Worm (Caenorhabditis elegans) whole organism, L4 larva: ENCODE results near the gene F59B2.15.

Source experiments
- D1046.2 ChIP-seq: fragments of 200-800 bp; sonication (Bioruptor generic); IDR thresholded peaks from 2 replicates; pipeline ENCODE4 v1.3.6; 2022; ENCODE audit warnings: missing genetic modification characterization, missing compliant biosample characterization
- F26F4.8 ChIP-seq: fragments of 200-800 bp; sonication (Bioruptor generic); conservative IDR thresholded peaks from 2 replicates; pipeline ENCODE4 v1.3.6; 2022; ENCODE audit warnings: missing genetic modification characterization, missing compliant biosample characterization
- F37D6.2 ChIP-seq: sonication (generic microtip); optimal IDR thresholded peaks from 2 replicates; lab custom pipeline; 2016; ENCODE audit warnings: mild to moderate bottlenecking, missing genetic modification characterization, missing compliant biosample characterization
- F44E2.7 ChIP-seq: fragments of 200-800 bp; sonication (Bioruptor generic); IDR thresholded peaks from 2 replicates; pipeline ENCODE4 v2.1.2; 2022; ENCODE audit warnings: missing genetic modification characterization, missing compliant biosample characterization
- R02D3.7 ChIP-seq: fragments of 150-350 bp; sonication (generic microtip); optimal IDR thresholded peaks from 3 replicates; lab custom pipeline; 2014; ENCODE audit warnings: missing biosample characterization, missing genetic modification characterization
- Y48G9A.11 ChIP-seq: fragments of 200-800 bp; sonication (Bioruptor generic); IDR thresholded peaks from 2 replicates; pipeline ENCODE4 v1.3.6; 2022; ENCODE audit warnings: missing genetic modification reagents, missing genetic modification characterization, missing compliant biosample characterization
- Y5F2A.4 ChIP-seq: fragments of 200-800 bp; sonication (Bioruptor generic); optimal IDR thresholded peaks from 2 replicates; lab custom pipeline; 2018; ENCODE audit warnings: mild to moderate bottlenecking, missing genetic modification characterization, missing compliant biosample characterization
- Y75B8A.6 ChIP-seq: fragments of 200-800 bp; sonication (Bioruptor generic); IDR thresholded peaks from 2 replicates; pipeline ENCODE4 v1.3.6; 2022; ENCODE audit warnings: missing genetic modification reagents, missing genetic modification characterization, missing compliant biosample characterization
- ZK546.5 ChIP-seq, 2 experiments: sonication (generic microtip); optimal IDR thresholded peaks; 2 replicates each; lab custom pipeline; 2017; ENCODE audit warnings: missing biosample characterization in 2 of 2, missing genetic modification characterization in 2 of 2
- ceh-28 ChIP-seq: fragments of 150-350 bp; optimal IDR thresholded peaks from 2 replicates; lab custom pipeline; 2014; ENCODE audit warnings: missing biosample characterization, missing genetic modification reagents, missing genetic modification characterization
- ceh-32 ChIP-seq: sonication (generic microtip); optimal IDR thresholded peaks from 2 replicates; lab custom pipeline; 2016; ENCODE audit warnings: mild to moderate bottlenecking, missing genetic modification characterization, missing compliant biosample characterization; ENCODE audit not compliant: poor library complexity
- ceh-62 ChIP-seq: sonication (generic microtip); optimal IDR thresholded peaks from 2 replicates; lab custom pipeline; 2017; ENCODE audit warnings: missing biosample characterization, missing genetic modification characterization
- daf-19 ChIP-seq: fragments of 200-800 bp; sonication (Bioruptor generic); conservative IDR thresholded peaks from 2 replicates; pipeline ENCODE4 v1.3.6; 2022; ENCODE audit warnings: missing genetic modification characterization, missing compliant biosample characterization
- dmd-6 ChIP-seq: fragments of 200-800 bp; sonication (Bioruptor generic); IDR thresholded peaks from 2 replicates; pipeline ENCODE4 v1.3.6; 2022; ENCODE audit warnings: missing genetic modification reagents, missing genetic modification characterization, missing compliant biosample characterization
- dmd-8 ChIP-seq: fragments of 200-800 bp; sonication (Bioruptor generic); IDR thresholded peaks from 2 replicates; pipeline ENCODE4 v1.3.6; 2022; ENCODE audit warnings: missing genetic modification characterization, missing compliant biosample characterization
- dpl-1 ChIP-seq: fragments of 150-350 bp; optimal IDR thresholded peaks from 2 replicates; lab custom pipeline; 2014; ENCODE audit warnings: missing biosample characterization, missing genetic modification reagents, missing genetic modification characterization
- duxl-1 ChIP-seq: sonication (generic microtip); optimal IDR thresholded peaks from 2 replicates; lab custom pipeline; 2016; ENCODE audit warnings: mild to moderate bottlenecking, missing genetic modification characterization, moderate library complexity, missing compliant biosample characterization; ENCODE audit not compliant: poor library complexity
- fos-1 ChIP-seq: fragments of 150-350 bp; optimal IDR thresholded peaks from 2 replicates; lab custom pipeline; 2014; ENCODE audit warnings: missing biosample characterization, missing genetic modification characterization
- hif-1 ChIP-seq, 2 experiments: sonication (generic microtip); optimal IDR thresholded peaks; 2 replicates each; lab custom pipeline; 2016 to 2017; ENCODE audit warnings: missing compliant biosample characterization in 2 of 2, missing genetic modification characterization in 2 of 2, missing genetic modification reagents in 2 of 2, missing genotype in 2 of 2, mild to moderate bottlenecking in 1 of 2
- hlh-11 ChIP-seq: fragments of 200-800 bp; sonication (Bioruptor generic); optimal IDR thresholded peaks from 2 replicates; lab custom pipeline; 2018; ENCODE audit warnings: mild to moderate bottlenecking, missing genetic modification characterization, missing compliant biosample characterization
- hlh-30 ChIP-seq: sonication (generic microtip); optimal IDR thresholded peaks from 2 replicates; lab custom pipeline; 2017; ENCODE audit warnings: antibody characterized with exemption, mild to moderate bottlenecking, missing genetic modification characterization, missing compliant biosample characterization; ENCODE audit not compliant: insufficient read depth
- jun-1 ChIP-seq: fragments of 150-350 bp; optimal IDR thresholded peaks from 2 replicates; lab custom pipeline; 2014; ENCODE audit warnings: missing biosample characterization, missing genetic modification reagents, missing genetic modification characterization
- lin-1 ChIP-seq: fragments of 200-800 bp; sonication (Bioruptor generic); IDR thresholded peaks from 2 replicates; pipeline ENCODE4 v1.3.6; 2022; ENCODE audit warnings: missing genetic modification reagents, missing genetic modification characterization, missing compliant biosample characterization
- lin-13 ChIP-seq: fragments of 150-350 bp; optimal IDR thresholded peaks from 2 replicates; lab custom pipeline; 2014; ENCODE audit warnings: missing biosample characterization, missing genetic modification reagents, missing genetic modification characterization
- lin-29 ChIP-seq: fragments of 200-800 bp; sonication (Bioruptor generic); IDR thresholded peaks from 2 replicates; pipeline ENCODE4 v1.3.6; 2022; ENCODE audit warnings: missing genetic modification reagents, missing genetic modification characterization, missing compliant biosample characterization
- lin-38 ChIP-seq: fragments of 200-800 bp; sonication (Bioruptor generic); IDR thresholded peaks from 2 replicates; pipeline ENCODE4 v1.3.6; 2022; ENCODE audit warnings: missing genetic modification reagents, missing genetic modification characterization, missing compliant biosample characterization
- lin-39 ChIP-seq: fragments of 150-350 bp; optimal IDR thresholded peaks from 2 replicates; lab custom pipeline; 2014; ENCODE audit warnings: missing biosample characterization, missing genetic modification reagents, missing genetic modification characterization
- lir-3 ChIP-seq: sonication (generic microtip); optimal IDR thresholded peaks from 2 replicates; lab custom pipeline; 2016; ENCODE audit warnings: mild to moderate bottlenecking, missing genetic modification characterization, missing compliant biosample characterization
- madf-5 ChIP-seq, 2 experiments: fragments of 200-800 bp; sonication (Bioruptor generic); IDR thresholded peaks; 2 replicates each; pipeline ENCODE4 v1.3.6; 2022; ENCODE audit warnings: missing compliant biosample characterization in 2 of 2, missing genetic modification characterization in 2 of 2
- mdl-1 ChIP-seq, 2 experiments: fragments of 150-350 bp in 1 of 2; sonication (generic microtip) in 1 of 2; optimal IDR thresholded peaks; 2 replicates each; lab custom pipeline; 2014 to 2017; ENCODE audit warnings: missing biosample characterization in 2 of 2, missing genetic modification characterization in 2 of 2
- mdt-29 ChIP-seq: fragments of 200-800 bp; sonication (Bioruptor generic); IDR thresholded peaks from 2 replicates; pipeline ENCODE4 v1.3.6; 2022; ENCODE audit warnings: missing genetic modification reagents, missing genetic modification characterization, missing compliant biosample characterization
- mep-1 ChIP-seq: fragments of 150-350 bp; sonication (generic microtip); optimal IDR thresholded peaks from 3 replicates; lab custom pipeline; 2014; ENCODE audit warnings: missing biosample characterization, missing genetic modification characterization
- mes-2 ChIP-seq: sonication (generic microtip); optimal IDR thresholded peaks from 2 replicates; lab custom pipeline; 2016; ENCODE audit warnings: missing genotype, mild to moderate bottlenecking, missing genetic modification characterization, missing compliant biosample characterization; ENCODE audit not compliant: poor library complexity, severe bottlenecking
- mxl-3 ChIP-seq: fragments of 200-800 bp; sonication (Bioruptor generic); optimal IDR thresholded peaks from 2 replicates; lab custom pipeline; 2018; ENCODE audit warnings: mild to moderate bottlenecking, missing genetic modification characterization, missing compliant biosample characterization
- nhr-102 ChIP-seq: sonication (generic microtip); optimal IDR thresholded peaks from 2 replicates; lab custom pipeline; 2016; ENCODE audit warnings: mild to moderate bottlenecking, missing genetic modification characterization, moderate library complexity, missing compliant biosample characterization
- nhr-237 ChIP-seq: sonication (generic microtip); optimal IDR thresholded peaks from 2 replicates; lab custom pipeline; 2017; ENCODE audit warnings: missing biosample characterization, missing genetic modification characterization
- nhr-41 ChIP-seq: fragments of 200-800 bp; sonication (Bioruptor generic); IDR thresholded peaks from 2 replicates; pipeline ENCODE4 v1.3.6; 2022; ENCODE audit warnings: missing genetic modification reagents, missing genetic modification characterization, missing compliant biosample characterization
- nhr-42 ChIP-seq: fragments of 200-800 bp; sonication (Bioruptor generic); IDR thresholded peaks from 2 replicates; pipeline ENCODE4 v1.3.6; 2022; ENCODE audit warnings: missing genetic modification characterization, missing compliant biosample characterization
- nhr-6 ChIP-seq: fragments of 150-350 bp; optimal IDR thresholded peaks from 2 replicates; lab custom pipeline; 2014; ENCODE audit warnings: missing biosample characterization, missing genetic modification characterization
- pqm-1 ChIP-seq: sonication (generic microtip); optimal IDR thresholded peaks from 2 replicates; lab custom pipeline; 2017; ENCODE audit warnings: missing biosample characterization, missing genetic modification characterization
- set-16 ChIP-seq: fragments of 200-800 bp; sonication (Bioruptor generic); IDR thresholded peaks from 2 replicates; pipeline ENCODE4 v1.3.6; 2022; ENCODE audit warnings: missing genetic modification reagents, missing genetic modification characterization, missing compliant biosample characterization
- snpc-4 ChIP-seq: fragments of 150-350 bp; optimal IDR thresholded peaks from 2 replicates; lab custom pipeline; 2014; ENCODE audit warnings: missing biosample characterization, missing genetic modification characterization
- tag-97 ChIP-seq: fragments of 200-800 bp; sonication (Bioruptor generic); IDR thresholded peaks from 2 replicates; pipeline ENCODE4 v1.3.6; 2022; ENCODE audit warnings: missing genetic modification characterization, missing compliant biosample characterization
- tra-1 ChIP-seq: fragments of 200-800 bp; sonication (Bioruptor generic); IDR thresholded peaks from 2 replicates; pipeline ENCODE4 v1.3.6; 2022; ENCODE audit warnings: missing genetic modification reagents, missing genetic modification characterization, missing compliant biosample characterization
- unc-130 ChIP-seq: sonication (generic microtip); optimal IDR thresholded peaks from 2 replicates; lab custom pipeline; 2016; ENCODE audit warnings: missing genetic modification reagents, missing genetic modification characterization, missing compliant biosample characterization
- unc-39 ChIP-seq: sonication (generic microtip); optimal IDR thresholded peaks from 2 replicates; lab custom pipeline; 2017; ENCODE audit warnings: missing biosample characterization, missing genetic modification characterization
- unc-62 ChIP-seq, 3 experiments: fragments of 150-350 bp in 1 of 3; sonication (generic microtip); optimal IDR thresholded peaks in 2 of 3; peaks in 1 of 3; 1 replicate in 1 of 3; 2 replicates in 2 of 3; lab custom pipeline; 2014 to 2017; ENCODE audit warnings: missing biosample characterization in 3 of 3, missing genetic modification characterization in 3 of 3, missing genetic modification reagents in 3 of 3, missing genotype in 1 of 3
- zag-1 ChIP-seq: fragments of 150-350 bp; optimal IDR thresholded peaks from 2 replicates; lab custom pipeline; 2014; ENCODE audit warnings: missing biosample characterization, missing genetic modification characterization
- zip-11 ChIP-seq: fragments of 200-800 bp; sonication (Bioruptor generic); IDR thresholded peaks from 2 replicates; pipeline ENCODE4 v1.3.6; 2022; ENCODE audit warnings: missing genetic modification characterization, missing compliant biosample characterization
- zip-2 ChIP-seq: fragments of 150-350 bp; optimal IDR thresholded peaks from 2 replicates; lab custom pipeline; 2014; ENCODE audit warnings: missing biosample characterization, missing genetic modification characterization
- ztf-7 ChIP-seq: fragments of 150-350 bp; optimal IDR thresholded peaks from 2 replicates; lab custom pipeline; 2014; ENCODE audit warnings: missing biosample characterization, missing genetic modification characterization

The F59B2.15 gene

DNA sequence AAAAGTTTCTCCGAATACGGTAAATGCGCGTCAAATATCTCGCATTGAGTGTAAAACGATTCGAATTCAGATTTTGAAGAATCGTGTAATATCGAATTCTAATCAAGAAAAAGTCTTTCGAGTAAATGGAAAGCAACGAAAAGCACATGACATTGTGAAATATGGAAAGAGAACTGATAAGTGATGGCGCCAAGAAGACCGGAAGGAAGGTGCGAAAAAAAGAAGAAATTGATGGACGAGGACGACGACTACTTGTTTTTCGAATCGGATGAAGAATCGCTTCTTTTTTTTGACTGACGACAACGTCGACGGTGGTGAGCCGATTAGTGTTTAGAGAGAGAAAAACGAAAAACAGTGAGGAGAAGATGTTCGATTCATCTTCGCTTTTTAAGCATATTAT is 16.5 kb downstream of the F59B2.15 start (continued):
- TF ChIP-seq ztf-7 (tag; lab: Kevin White, UChicago) = no peak
- no peak for TF ChIP-seq Y5F2A.4
- no peak for TF ChIP-seq jun-1 (tag; lab: Kevin White, UChicago)
- no peak for TF ChIP-seq lin-13 (GFP tag; lab: Kevin White, UChicago)
- TF ChIP-seq mdt-29 (GFP tag; lab: Robert Waterston, UW) = no peak
- TF ChIP-seq nhr-6 (tag; lab: Kevin White, UChicago) = no peak
- TF ChIP-seq Y48G9A.11 (GFP tag; lab: Robert Waterston, UW) = no peak
- TF ChIP-seq lin-39 = no peak
- peak; percentile 27; the same call in 1 of the 2 replicates for TF ChIP-seq dmd-6 (GFP tag; lab: Robert Waterston, UW)
- no peak for TF ChIP-seq zip-11 (GFP tag; lab: Robert Waterston, UW)
- no peak for TF ChIP-seq madf-5 (GFP tag; IDR thresholded peaks at IDR 0.05; lab: Robert Waterston, UW)
- no peak for TF ChIP-seq R02D3.7
- TF ChIP-seq duxl-1 (tag; lab: Kevin White, UChicago) = no peak
- peak; percentile 50 for TF ChIP-seq pqm-1 (tag; lab: Kevin White, UChicago)
- no peak for TF ChIP-seq ZK546.5 (tag; optimal IDR thresholded peaks at IDR 0.05; lab: Kevin White, UChicago)
- peak; percentile 75 for TF ChIP-seq hlh-11
- no peak for TF ChIP-seq dpl-1 (GFP tag; lab: Kevin White, UChicago)
- no peak for TF ChIP-seq snpc-4 (tag; lab: Kevin White, UChicago)
- TF ChIP-seq set-16 (GFP tag; lab: Robert Waterston, UW) = no peak
- no peak for TF ChIP-seq dmd-8
- TF ChIP-seq ceh-62 = no peak
- no peak for TF ChIP-seq tag-97 (GFP tag; lab: Robert Waterston, UW)
- no peak for TF ChIP-seq unc-130 (GFP tag; lab: Kevin White, UChicago)
- TF ChIP-seq hlh-30 (tag; lab: Kevin White, UChicago) = peak; percentile 76
- peak; percentile 3 for TF ChIP-seq mxl-3 (GFP tag; lab: Kevin White, UChicago)
- TF ChIP-seq F44E2.7 (GFP tag; lab: Robert Waterston, UW) = no peak
- TF ChIP-seq mes-2 (tag; lab: Kevin White, UChicago) = no peak
- no peak for TF ChIP-seq daf-19
- TF ChIP-seq Y75B8A.6 = no peak
- no peak for TF ChIP-seq F37D6.2 (tag; lab: Kevin White, UChicago)
- TF ChIP-seq ceh-28 (tag; lab: Kevin White, UChicago) = no peak
- no peak for TF ChIP-seq zag-1 (tag; lab: Kevin White, UChicago)
- no peak for TF ChIP-seq fos-1 (tag; lab: Kevin White, UChicago)
- no peak for TF ChIP-seq zip-2 (tag; lab: Kevin White, UChicago)
- TF ChIP-seq lin-1 (GFP tag; lab: Robert Waterston, UW) = no peak
- TF ChIP-seq lir-3 (tag; lab: Kevin White, UChicago) = no peak
- TF ChIP-seq lin-38 (GFP tag; lab: Robert Waterston, UW) = no peak
- peak in 1 of 2 experiments; percentile 86 for TF ChIP-seq unc-62 (GFP tag; optimal IDR thresholded peaks at IDR 0.05 in 1 of 2; lab: Kevin White, UChicago)
- no peak for TF ChIP-seq unc-62 (tag; optimal IDR thresholded peaks at IDR 0.05; lab: Kevin White, UChicago)
- TF ChIP-seq nhr-41 (GFP tag; lab: Robert Waterston, UW) = no peak
- no peak for TF ChIP-seq nhr-42 (GFP tag; lab: Robert Waterston, UW)
- TF ChIP-seq F26F4.8 (GFP tag; lab: Robert Waterston, UW) = no peak
- TF ChIP-seq tra-1 = no peak
- TF ChIP-seq ceh-32 = no peak
- no peak for TF ChIP-seq mep-1 (tag; lab: Kevin White, UChicago)
- no peak for TF ChIP-seq hif-1 (tag; optimal IDR thresholded peaks at IDR 0.05; lab: Kevin White, UChicago)
- TF ChIP-seq mdl-1 (tag; optimal IDR thresholded peaks at IDR 0.05; lab: Kevin White, UChicago) = peak in 1 of 2 experiments; percentile 61
- no peak for TF ChIP-seq unc-39 (tag; lab: Kevin White, UChicago)
- no peak for TF ChIP-seq lin-29 (GFP tag; lab: Robert Waterston, UW)
- no peak for TF ChIP-seq D1046.2 (GFP tag; lab: Robert Waterston, UW)
- TF ChIP-seq nhr-102 (tag; lab: Kevin White, UChicago) = no peak
- TF ChIP-seq nhr-237 (tag; lab: Kevin White, UChicago) = no peak
